Fruit fly (Drosophila melanogaster): ENCODE results near the gene rogdi.

dm6 chr3L:17001055-17001454, 48.3 kb upstream of the rogdi start:
- TF ChIP-seq tj (GFP tag; optimal IDR thresholded peaks at IDR 0.05) = no peak
- no peak for TF ChIP-seq Clk (GFP tag; optimal IDR thresholded peaks at IDR 0.05)
- TF ChIP-seq CG7101 (tag; optimal IDR thresholded peaks at IDR 0.05) = peak; percentile 33
- TF ChIP-seq CG7045 (GFP tag; optimal IDR thresholded peaks at IDR 0.05) = peak; percentile 63
- TF ChIP-seq cic (GFP tag; optimal IDR thresholded peaks at IDR 0.05) = peak; percentile 38
- no peak for TF ChIP-seq CG1620 (GFP tag; optimal IDR thresholded peaks at IDR 0.05)
- peak; percentile 2 for TF ChIP-seq pad (GFP tag; optimal IDR thresholded peaks at IDR 0.05)
- no peak for TF ChIP-seq CG14711 (tag; optimal IDR thresholded peaks at IDR 0.05)
